Fruit fly (Drosophila melanogaster): ENCODE measurements around the gene CG34448.

The CG34448 gene

DNA sequence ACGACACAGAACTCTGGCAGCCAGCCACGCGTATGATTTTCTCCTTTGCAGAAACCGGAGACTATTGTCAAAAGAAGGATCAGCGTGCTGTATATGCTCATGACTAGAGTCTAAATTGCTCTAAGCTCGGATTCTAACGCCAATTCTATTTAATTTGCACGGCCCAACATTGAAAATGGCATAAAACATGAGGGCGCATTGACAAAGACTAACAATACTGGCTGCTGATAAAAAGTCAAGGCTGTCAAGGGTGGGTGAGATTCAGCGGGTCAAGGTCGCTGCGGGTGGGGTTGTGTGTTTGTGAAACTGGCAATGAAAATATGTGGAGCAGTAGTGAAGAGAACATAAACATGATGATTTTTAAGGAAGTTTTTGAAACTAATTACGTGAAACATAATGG is at the start of gene CG34448:
Gene CG34448, minus strand, starts transcription at position 101 of the 400 bp plus-strand sequence.
- TF ChIP-seq Myc (optimal IDR thresholded peaks at IDR 0.05) = no peak
- TF ChIP-seq Abd-B (GFP tag; optimal IDR thresholded peaks at IDR 0.05) = no peak
- TF ChIP-seq foxo (GFP tag; optimal IDR thresholded peaks at IDR 0.05) = no peak
- no peak for TF ChIP-seq usp (GFP tag; optimal IDR thresholded peaks at IDR 0.05)
- TF ChIP-seq dmrt93B (GFP tag; optimal IDR thresholded peaks at IDR 0.05) = no peak
- TF ChIP-seq lola (GFP tag; optimal IDR thresholded peaks at IDR 0.05) = no peak
- TF ChIP-seq brk (GFP tag; optimal IDR thresholded peaks at IDR 0.05) = no peak
- no peak for TF ChIP-seq Sp1 (GFP tag; optimal IDR thresholded peaks at IDR 0.05)
- TF ChIP-seq psq (GFP tag; optimal IDR thresholded peaks at IDR 0.05) = no peak
- TF ChIP-seq Mio (GFP tag; optimal IDR thresholded peaks at IDR 0.05) = no peak
- TF ChIP-seq Dfd (GFP tag; optimal IDR thresholded peaks at IDR 0.05) = no peak
- TF ChIP-seq ey (GFP tag; optimal IDR thresholded peaks at IDR 0.05) = no peak
- TF ChIP-seq GATAd (GFP tag; optimal IDR thresholded peaks at IDR 0.05) = no peak
- TF ChIP-seq woc (GFP tag; optimal IDR thresholded peaks at IDR 0.05) = no peak
- TF ChIP-seq br (GFP tag; optimal IDR thresholded peaks at IDR 0.05) = no peak
- no peak for TF ChIP-seq N (GFP tag; optimal IDR thresholded peaks at IDR 0.05)
- TF ChIP-seq HLH106 (tag; optimal IDR thresholded peaks at IDR 0.05) = no peak

DNA sequence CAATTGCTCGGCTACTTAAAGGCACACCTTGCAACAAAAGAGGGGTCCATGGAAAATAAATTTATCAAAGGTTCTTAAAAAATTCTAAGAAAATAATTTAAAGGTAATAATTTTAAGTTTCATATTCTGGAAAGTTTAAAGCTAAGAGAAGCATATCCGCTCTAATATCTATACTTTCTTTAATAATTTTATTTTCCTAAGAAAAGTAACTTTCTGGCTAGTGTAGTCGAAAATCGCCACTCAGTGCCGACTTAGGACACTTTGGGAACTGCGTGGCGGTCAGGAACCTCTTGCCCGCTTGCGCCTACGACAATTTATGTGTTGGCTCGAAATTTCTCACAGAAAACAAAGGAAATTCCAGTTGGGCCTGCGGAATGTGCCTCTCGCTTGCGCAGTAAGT is 48.6 kb upstream of the CG34448 start:
- TF ChIP-seq OdsH (GFP tag; optimal IDR thresholded peaks at IDR 0.05) (peak; percentile 31), sage (GFP tag; optimal IDR thresholded peaks at IDR 0.05) (no peak), foxo (GFP tag; optimal IDR thresholded peaks at IDR 0.05) (peak in 1 of 2 experiments; percentile 3), tai (GFP tag; optimal IDR thresholded peaks at IDR 0.05) (no peak), ey (GFP tag; optimal IDR thresholded peaks at IDR 0.05) (no peak), HLH106 (tag; optimal IDR thresholded peaks at IDR 0.05) (peak; percentile 1), Dfd (GFP tag; optimal IDR thresholded peaks at IDR 0.05) (no peak)

DNA sequence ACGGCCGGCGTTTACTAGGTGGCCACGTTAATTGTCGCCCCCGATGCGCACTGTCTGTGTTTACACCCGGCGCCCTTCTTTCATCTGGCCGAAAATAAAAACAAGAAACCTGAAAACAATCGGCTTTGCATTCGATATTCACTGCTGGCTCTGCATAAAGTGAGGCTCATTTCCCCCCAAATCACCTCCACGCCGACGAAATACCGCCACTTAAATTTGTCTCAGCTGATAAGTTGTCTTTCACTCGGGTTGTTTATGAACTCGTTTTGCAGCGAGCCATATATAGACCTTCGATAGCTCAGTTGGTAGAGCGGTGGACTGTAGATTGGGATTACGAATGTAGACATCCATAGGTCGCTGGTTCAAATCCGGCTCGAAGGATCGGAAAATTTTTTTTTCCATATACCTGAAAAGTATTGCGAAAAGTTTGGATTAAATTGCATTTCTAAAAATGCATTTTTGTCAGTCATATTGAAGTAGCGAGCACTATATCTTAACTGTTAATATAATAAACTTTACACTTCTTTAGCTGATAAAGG is 44.6 kb upstream of the CG34448 start:
- TF ChIP-seq Myc (optimal IDR thresholded peaks at IDR 0.05) = no peak
- no peak for TF ChIP-seq dl (GFP tag; optimal IDR thresholded peaks at IDR 0.05; ENCODE audit: insufficient read depth in 1 of 2, partially characterized antibody in 2 of 2)
- no peak for TF ChIP-seq N (GFP tag; optimal IDR thresholded peaks at IDR 0.05)
- TF ChIP-seq OdsH (GFP tag; optimal IDR thresholded peaks at IDR 0.05) = no peak
- TF ChIP-seq h (GFP tag; optimal IDR thresholded peaks at IDR 0.05) = no peak

DNA sequence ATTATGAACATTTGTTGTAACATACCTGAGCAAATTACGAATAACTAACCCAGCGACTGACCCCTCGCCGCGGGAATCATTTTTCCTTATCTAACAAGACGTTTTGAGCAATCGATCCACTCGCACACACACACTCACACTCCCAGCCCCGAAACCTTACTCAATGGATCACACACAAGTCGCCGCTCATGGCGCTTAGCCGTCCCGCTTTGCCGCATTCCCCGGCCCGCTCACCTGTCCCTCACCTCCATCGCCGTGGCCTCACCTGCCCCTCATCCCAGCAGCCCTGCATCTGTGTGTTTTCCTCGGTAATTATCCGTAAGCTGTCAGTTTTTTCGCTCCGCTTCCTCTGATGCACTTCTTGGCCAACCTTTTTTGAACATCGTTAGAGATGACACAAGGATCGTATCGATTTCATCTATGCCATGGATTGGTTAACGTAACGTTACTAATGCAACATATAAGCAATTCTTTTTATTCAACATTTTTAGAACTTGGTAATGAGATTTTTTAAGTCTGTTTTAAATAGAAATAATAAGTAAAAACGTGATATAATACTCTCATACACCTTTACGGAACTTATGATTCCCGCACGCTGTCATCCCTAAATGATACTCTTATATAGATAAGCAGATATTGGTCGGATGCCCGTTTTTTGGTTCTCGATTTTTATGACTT is 43.7 kb upstream of the CG34448 start:
- TF ChIP-seq Mio (GFP tag; optimal IDR thresholded peaks at IDR 0.05) (no peak), fru (GFP tag; optimal IDR thresholded peaks at IDR 0.05) (peak; percentile 1), foxo (GFP tag; optimal IDR thresholded peaks at IDR 0.05) (peak in 1 of 2 experiments; percentile 20), ey (GFP tag; optimal IDR thresholded peaks at IDR 0.05) (peak; percentile 6), Sp1 (GFP tag; optimal IDR thresholded peaks at IDR 0.05) (no peak), Dfd (GFP tag; optimal IDR thresholded peaks at IDR 0.05) (no peak), sv (GFP tag; optimal IDR thresholded peaks at IDR 0.05) (no peak)

DNA sequence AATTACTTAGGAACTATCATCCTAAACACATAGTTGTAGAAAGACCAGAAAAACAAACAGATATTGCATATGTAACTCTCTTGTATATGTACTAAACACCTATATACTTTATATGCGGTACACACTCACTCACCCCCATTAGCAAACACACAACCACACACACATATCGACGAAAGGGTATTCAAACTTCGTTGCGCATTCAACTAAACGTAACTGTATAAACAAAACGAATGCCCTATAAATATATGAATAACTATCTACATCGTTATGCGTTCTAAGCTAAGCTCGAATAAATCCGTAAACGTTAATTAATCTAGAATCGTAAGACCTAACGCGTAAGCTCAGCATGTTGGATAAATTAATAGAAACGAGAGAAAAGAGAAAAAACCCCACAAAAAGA is 41.5 kb upstream of the CG34448 start:
- no peak for TF ChIP-seq dsf (GFP tag; optimal IDR thresholded peaks at IDR 0.05; ENCODE audit: borderline replicate concordance)
- TF ChIP-seq foxo (GFP tag; optimal IDR thresholded peaks at IDR 0.05) = no peak
- no peak for TF ChIP-seq CrebA (GFP tag; optimal IDR thresholded peaks at IDR 0.05; ENCODE audit: borderline replicate concordance)
- no peak for TF ChIP-seq Jra (GFP tag; optimal IDR thresholded peaks at IDR 0.05)
- TF ChIP-seq Dfd (GFP tag; optimal IDR thresholded peaks at IDR 0.05) = no peak

DNA sequence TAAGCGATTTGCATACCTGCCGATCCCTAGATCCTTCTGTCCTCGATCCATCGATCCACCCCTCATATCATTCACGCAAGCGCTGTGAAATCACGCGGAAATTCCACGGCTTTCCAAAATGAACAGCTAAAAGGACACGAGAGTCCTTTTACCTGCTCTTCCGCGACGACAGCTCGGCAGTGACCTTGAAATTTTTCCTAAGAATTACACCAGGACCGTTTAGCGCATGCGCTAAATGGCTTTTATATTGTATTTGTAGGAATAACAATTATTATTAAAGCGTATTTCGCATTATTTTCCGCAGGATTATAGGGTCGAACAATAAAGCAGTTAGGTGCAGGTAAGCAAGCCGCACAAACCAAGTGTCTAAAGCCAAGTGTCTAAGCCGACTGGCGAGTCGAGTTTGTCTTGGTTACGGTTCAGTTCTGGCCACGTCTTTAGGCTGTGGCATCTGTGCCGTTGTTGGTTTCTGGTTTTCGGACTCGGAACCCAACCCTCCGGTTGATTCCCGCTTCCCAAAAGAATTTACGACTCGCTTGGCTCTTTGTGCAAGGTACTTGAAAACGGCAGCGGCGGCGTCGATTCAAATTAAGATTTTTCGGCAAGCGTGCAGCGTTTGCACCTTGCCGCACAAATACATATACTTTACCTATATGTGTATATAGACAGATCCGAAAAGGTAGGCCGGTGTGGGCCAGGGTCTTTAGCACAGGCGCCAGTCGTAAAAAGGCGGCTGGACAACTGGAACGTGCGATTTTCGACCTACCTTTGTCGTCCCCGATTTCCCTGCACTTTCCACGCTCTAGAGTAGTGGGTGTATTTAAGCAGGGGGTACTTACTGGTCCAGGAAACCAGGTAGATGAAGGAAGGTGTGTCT is 39.0 kb upstream of the CG34448 start:
- TF ChIP-seq lola (GFP tag; optimal IDR thresholded peaks at IDR 0.05) (no peak), Sp1 (GFP tag; optimal IDR thresholded peaks at IDR 0.05) (no peak), Mio (GFP tag; optimal IDR thresholded peaks at IDR 0.05) (no peak), fru (GFP tag; optimal IDR thresholded peaks at IDR 0.05) (no peak), woc (GFP tag; optimal IDR thresholded peaks at IDR 0.05) (no peak), rgr (GFP tag; optimal IDR thresholded peaks at IDR 0.05) (no peak), OdsH (GFP tag; optimal IDR thresholded peaks at IDR 0.05) (no peak), jim (GFP tag; optimal IDR thresholded peaks at IDR 0.05) (no peak), h (GFP tag; optimal IDR thresholded peaks at IDR 0.05) (no peak), Hr83 (GFP tag; optimal IDR thresholded peaks at IDR 0.05; ENCODE audit: poor library complexity, severe bottlenecking) (no peak), dmrt93B (GFP tag; optimal IDR thresholded peaks at IDR 0.05) (no peak), Hnf4 (GFP tag; optimal IDR thresholded peaks at IDR 0.05) (no peak), ey (GFP tag; optimal IDR thresholded peaks at IDR 0.05) (no peak), HLH106 (tag; optimal IDR thresholded peaks at IDR 0.05) (no peak), CG32264 (GFP tag; optimal IDR thresholded peaks at IDR 0.05) (no peak), Rel (GFP tag; optimal IDR thresholded peaks at IDR 0.05) (no peak), Rel (tag; optimal IDR thresholded peaks at IDR 0.05) (no peak), br (GFP tag; optimal IDR thresholded peaks at IDR 0.05) (no peak), N (GFP tag; optimal IDR thresholded peaks at IDR 0.05) (no peak), Hr78 (GFP tag; optimal IDR thresholded peaks at IDR 0.05) (no peak)

Measured in whole organism, wandering third instar larva.